Fruit fly (Drosophila melanogaster) whole organism, prepupa: Measurements from ENCODE around the gene CG15047.

Source experiments
- CG3919 ChIP-seq: fragments of 200-800 bp; sonication (Bioruptor generic); optimal IDR thresholded peaks from 3 replicates; lab custom pipeline; 2016; ENCODE audit warnings: missing biosample characterization, missing genetic modification characterization
- CG4318 ChIP-seq: fragments of 200-800 bp; sonication (Bioruptor generic); optimal IDR thresholded peaks from 3 replicates; lab custom pipeline; 2017; ENCODE audit warnings: missing biosample characterization, mild to moderate bottlenecking, missing genetic modification characterization
- Smox ChIP-seq: fragments of 200-800 bp; sonication (Bioruptor generic); optimal IDR thresholded peaks from 3 replicates; lab custom pipeline; 2016; ENCODE audit warnings: missing biosample characterization, missing genetic modification characterization

DNA sequence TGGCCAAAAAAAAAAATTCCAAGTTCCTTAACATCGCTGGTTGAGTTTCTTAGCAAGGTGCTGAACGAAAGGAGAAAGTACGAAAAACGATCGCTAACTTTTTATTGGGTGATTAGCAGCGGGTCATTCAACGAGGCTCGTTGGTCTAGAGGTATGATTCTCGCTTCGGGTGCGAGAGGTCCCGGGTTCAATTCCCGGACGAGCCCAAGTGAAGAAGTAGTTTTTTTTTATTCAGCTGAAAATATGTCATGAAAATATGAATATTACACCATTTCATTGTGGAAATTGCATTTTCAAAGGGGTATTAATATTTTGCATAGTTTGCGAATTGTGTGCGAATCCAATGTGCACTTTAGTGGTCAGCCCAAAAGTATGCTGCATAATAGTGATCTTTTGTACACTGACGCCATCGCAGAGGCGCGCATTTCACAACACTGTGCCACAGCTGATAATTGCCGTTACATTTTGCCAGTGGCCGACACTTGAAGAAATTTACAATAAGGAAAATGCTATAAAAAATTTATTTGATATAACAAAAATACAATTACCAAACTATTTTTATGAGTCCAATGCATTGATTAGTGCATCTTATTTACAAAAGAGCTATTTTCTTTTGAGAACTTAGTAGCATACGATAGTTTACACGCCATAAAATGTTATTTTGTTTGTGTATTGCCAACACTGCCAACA, 37.3 kb downstream of the CG15047 start:
- no peak for TF ChIP-seq CG4318 (GFP tag; lab: Kevin White, UChicago)
- no peak for TF ChIP-seq Smox (GFP tag; lab: Kevin White, UChicago)
- TF ChIP-seq CG3919 (GFP tag; lab: Kevin White, UChicago): peak; percentile 28
